Worm (Caenorhabditis elegans) whole organism, mixed stage, embryonic: ENCODE results near the gene glb-31.
"Not testable (repeated sequence)": the region's sequence is repeated elsewhere in the genome, so short reads cannot be mapped to it uniquely, and the experiment has no call there.

Experiments
- M03D4.4 ChIP-seq: sonication (generic microtip); optimal IDR thresholded peaks from 2 replicates; lab custom pipeline; 2017; ENCODE audit warnings: mild to moderate bottlenecking, missing genetic modification characterization, missing compliant biosample characterization
- bed-3 ChIP-seq: fragments of 200-800 bp; sonication (Bioruptor generic); optimal IDR thresholded peaks from 3 replicates; lab custom pipeline; 2018; ENCODE audit warnings: mild to moderate bottlenecking, missing genetic modification characterization, moderate library complexity, missing compliant biosample characterization
- blmp-1 ChIP-seq: fragments of 150-350 bp; optimal IDR thresholded peaks from 2 replicates; lab custom pipeline; 2014; ENCODE audit warnings: missing biosample characterization, missing genetic modification characterization
- ceh-39 ChIP-seq: fragments of 150-350 bp; optimal IDR thresholded peaks from 2 replicates; lab custom pipeline; 2014; ENCODE audit warnings: missing biosample characterization, missing genetic modification characterization
- ceh-43 ChIP-seq: fragments of 200-800 bp; sonication (Bioruptor generic); optimal IDR thresholded peaks from 2 replicates; lab custom pipeline; 2018; ENCODE audit warnings: mild to moderate bottlenecking, missing genetic modification characterization, moderate library complexity, missing compliant biosample characterization
- ceh-83 ChIP-seq: fragments of 200-800 bp; sonication (Bioruptor generic); optimal IDR thresholded peaks from 2 replicates; lab custom pipeline; 2018; ENCODE audit warnings: mild to moderate bottlenecking, missing genetic modification characterization, missing compliant biosample characterization
- ces-1 ChIP-seq: fragments of 150-350 bp; optimal IDR thresholded peaks from 2 replicates; lab custom pipeline; 2014; ENCODE audit warnings: missing biosample characterization, missing genetic modification reagents, missing genetic modification characterization
- cnd-1 ChIP-seq: fragments of 200-800 bp; sonication (Bioruptor generic); optimal IDR thresholded peaks from 2 replicates; lab custom pipeline; 2018; ENCODE audit warnings: mild to moderate bottlenecking, missing genetic modification characterization, missing compliant biosample characterization
- drap-1 ChIP-seq: fragments of 200-800 bp; sonication (Bioruptor generic); optimal IDR thresholded peaks from 3 replicates; lab custom pipeline; 2018; ENCODE audit warnings: mild to moderate bottlenecking, missing genetic modification characterization, missing compliant biosample characterization
- elt-1 ChIP-seq: sonication (generic microtip); optimal IDR thresholded peaks from 2 replicates; lab custom pipeline; 2017; ENCODE audit warnings: missing genetic modification characterization, mild to moderate bottlenecking, missing compliant biosample characterization, antibody characterized with exemption, moderate library complexity, borderline replicate concordance; ENCODE audit not compliant: insufficient read depth
- elt-3 ChIP-seq: fragments of 150-350 bp; optimal IDR thresholded peaks from 2 replicates; lab custom pipeline; 2014; ENCODE audit warnings: missing biosample characterization, missing genetic modification characterization
- flh-1 ChIP-seq: fragments of 200-800 bp; sonication (Bioruptor generic); optimal IDR thresholded peaks from 2 replicates; lab custom pipeline; 2018; ENCODE audit warnings: mild to moderate bottlenecking, missing genetic modification characterization, moderate library complexity, missing compliant biosample characterization
- ham-2 ChIP-seq: fragments of 200-800 bp; sonication (Bioruptor generic); optimal IDR thresholded peaks from 2 replicates; lab custom pipeline; 2018; ENCODE audit warnings: mild to moderate bottlenecking, missing genetic modification characterization, missing compliant biosample characterization
- hlh-1 ChIP-seq: fragments of 150-350 bp; optimal IDR thresholded peaks from 2 replicates; lab custom pipeline; 2014; ENCODE audit warnings: missing biosample characterization, missing genetic modification reagents, missing genetic modification characterization
- lin-13 ChIP-seq: fragments of 150-350 bp; optimal IDR thresholded peaks from 2 replicates; lab custom pipeline; 2014; ENCODE audit warnings: missing biosample characterization, missing genetic modification characterization
- nhr-12 ChIP-seq: fragments of 150-350 bp; optimal IDR thresholded peaks from 2 replicates; lab custom pipeline; 2014; ENCODE audit warnings: missing biosample characterization, missing genetic modification characterization
- nhr-2 ChIP-seq: fragments of 150-350 bp; optimal IDR thresholded peaks from 2 replicates; lab custom pipeline; 2014; ENCODE audit warnings: missing biosample characterization, missing genetic modification characterization
- nhr-237 ChIP-seq: fragments of 150-350 bp; optimal IDR thresholded peaks from 2 replicates; lab custom pipeline; 2014; ENCODE audit warnings: missing biosample characterization, missing genetic modification characterization
- nhr-28 ChIP-seq: fragments of 150-350 bp; optimal IDR thresholded peaks from 2 replicates; lab custom pipeline; 2014; ENCODE audit warnings: missing biosample characterization, missing genetic modification characterization
- pha-4 ChIP-seq: fragments of 150-350 bp; optimal IDR thresholded peaks from 2 replicates; lab custom pipeline; 2018; ENCODE audit warnings: missing biosample characterization, missing genetic modification reagents, missing genetic modification characterization
- sptf-1 ChIP-seq: sonication (generic microtip); optimal IDR thresholded peaks from 2 replicates; lab custom pipeline; 2017; ENCODE audit warnings: mild to moderate bottlenecking, missing genetic modification characterization, moderate library complexity, missing compliant biosample characterization
- tbx-8 ChIP-seq: fragments of 200-800 bp; sonication (Bioruptor generic); optimal IDR thresholded peaks from 2 replicates; lab custom pipeline; 2018; ENCODE audit warnings: mild to moderate bottlenecking, missing genetic modification characterization, moderate library complexity, missing compliant biosample characterization
- unc-120 ChIP-seq: sonication (generic microtip); optimal IDR thresholded peaks from 2 replicates; lab custom pipeline; 2017; ENCODE audit warnings: missing genetic modification characterization, missing compliant biosample characterization; ENCODE audit not compliant: poor library complexity, severe bottlenecking
- unc-39 ChIP-seq: fragments of 150-350 bp; optimal IDR thresholded peaks from 2 replicates; lab custom pipeline; 2014; ENCODE audit warnings: missing biosample characterization, missing genetic modification characterization
- unc-62 ChIP-seq: fragments of 150-350 bp; optimal IDR thresholded peaks from 2 replicates; lab custom pipeline; 2014; ENCODE audit warnings: missing biosample characterization, missing genetic modification reagents, missing genetic modification characterization
- zip-8 ChIP-seq: fragments of 150-350 bp; optimal IDR thresholded peaks from 2 replicates; lab custom pipeline; 2014; ENCODE audit warnings: missing biosample characterization, missing genetic modification characterization
- ztf-11 ChIP-seq: fragments of 150-350 bp; optimal IDR thresholded peaks from 2 replicates; lab custom pipeline; 2014; ENCODE audit warnings: missing biosample characterization, missing genetic modification characterization

glb-31 gene

ce11 chrII:1297044-1297696 is 4.3 kb downstream of the glb-31 start:
- TF ChIP-seq ceh-83, result no peak
- TF ChIP-seq cnd-1 (tag; lab: Kevin White, UChicago), result no peak
- TF ChIP-seq lin-13, result no peak
- no peak for TF ChIP-seq zip-8 (tag; lab: Kevin White, UChicago)
- TF ChIP-seq, all 35 proteins: peak for 0

- no peak for TF ChIP-seq blmp-1 (tag; lab: Kevin White, UChicago)
- no peak for TF ChIP-seq cnd-1 (tag; lab: Kevin White, UChicago)
- no peak for TF ChIP-seq elt-3
- TF ChIP-seq nhr-12 (tag; lab: Kevin White, UChicago), result no peak
- no peak for TF ChIP-seq drap-1 (GFP tag; lab: Kevin White, UChicago)
Measured at ce11 chrII:1295776-1296175, 5.7 kb downstream of the glb-31 start, which contains the start of gene Y57G7A.2. Gene Y57G7A.2, plus strand, starts transcription at chrII:1296076.

ce11 chrII:1293157-1293556 is 8.3 kb downstream of the glb-31 start, which contains the start of gene srz-64:
Gene srz-64, minus strand, starts transcription at chrII:1293257.
- TF ChIP-seq M03D4.4 (tag; lab: Kevin White, UChicago) (no peak), flh-1 (GFP tag; lab: Kevin White, UChicago) (no peak), unc-39 (tag; lab: Kevin White, UChicago) (no peak), zip-8 (tag; lab: Kevin White, UChicago) (no peak), unc-62 (GFP tag; lab: Kevin White, UChicago) (no peak), nhr-2 (tag; lab: Kevin White, UChicago) (no peak), ham-2 (GFP tag; lab: Kevin White, UChicago) (no peak)

ce11 chrII:1285514-1285913 is 15.9 kb downstream of the glb-31 start, which contains the start of the genes Y57G7A.6 and Y57G7A.3:
Gene Y57G7A.6, minus strand, starts transcription at chrII:1285614.
Gene Y57G7A.3, plus strand, starts transcription at chrII:1285782.
- no peak for TF ChIP-seq ztf-11
- TF ChIP-seq nhr-12 (tag; lab: Kevin White, UChicago), result no peak
- no peak for TF ChIP-seq tbx-8 (GFP tag; lab: Kevin White, UChicago)
- TF ChIP-seq nhr-28 (tag; lab: Kevin White, UChicago), result no peak
- no peak for TF ChIP-seq nhr-2 (tag; lab: Kevin White, UChicago)
- no peak for TF ChIP-seq pha-4 (tag; lab: Kevin White, UChicago)
- TF ChIP-seq ceh-83, result no peak
- no peak for TF ChIP-seq sptf-1 (tag; lab: Kevin White, UChicago)
- no peak for TF ChIP-seq unc-120 (tag; lab: Kevin White, UChicago)
- TF ChIP-seq drap-1 (GFP tag; lab: Kevin White, UChicago), result no peak
- TF ChIP-seq unc-39 (tag; lab: Kevin White, UChicago), result no peak
- no peak for TF ChIP-seq ceh-39 (tag; lab: Kevin White, UChicago)
- no peak for TF ChIP-seq nhr-237
- TF ChIP-seq elt-1 (tag; lab: Kevin White, UChicago), result no peak
- no peak for TF ChIP-seq flh-1 (GFP tag; lab: Kevin White, UChicago)
- TF ChIP-seq ceh-43 (GFP tag; lab: Kevin White, UChicago), result no peak

- TF ChIP-seq bed-3 (GFP tag; lab: Kevin White, UChicago) (no peak), drap-1 (GFP tag; lab: Kevin White, UChicago) (no peak), ceh-83 (peak; percentile 20), nhr-2 (tag; lab: Kevin White, UChicago) (no peak)
Measured at ce11 chrII:1284985-1285384, 16.5 kb downstream of the glb-31 start.

- TF ChIP-seq lin-13; hlh-1 (tag; lab: Kevin White, UChicago); nhr-2 (tag; lab: Kevin White, UChicago): not testable (repeated sequence)
Measured at ce11 chrII:1278350-1278749, 23.1 kb downstream of the glb-31 start, which contains the start of gene srz-63. Gene srz-63, plus strand, starts transcription at chrII:1278650.

ce11 chrII:1276778-1277177 is 24.7 kb downstream of the glb-31 start, which contains the start of gene Y57G7A.11:
Gene Y57G7A.11, minus strand, starts transcription at chrII:1276878.
- TF ChIP-seq hlh-1 (tag; lab: Kevin White, UChicago), result no peak
- TF ChIP-seq unc-39 (tag; lab: Kevin White, UChicago), result no peak
- no peak for TF ChIP-seq ces-1 (GFP tag; lab: Kevin White, UChicago)
- TF ChIP-seq nhr-12 (tag; lab: Kevin White, UChicago), result no peak
- TF ChIP-seq nhr-2 (tag; lab: Kevin White, UChicago), result no peak
- no peak for TF ChIP-seq zip-8 (tag; lab: Kevin White, UChicago)
